Fruit fly (Drosophila melanogaster) whole organism, embryonic: ENCODE data around the gene Snx27.

Experiments
- BEAF-32 ChIP-seq: fragments of 200-800 bp; sonication (Bioruptor generic); optimal IDR thresholded peaks from 3 replicates; lab custom pipeline; 2017; ENCODE audit warnings: missing biosample characterization, missing genetic modification characterization, mild to moderate bottlenecking, moderate library complexity, missing genetic modification reagents
- CG12769 ChIP-seq: fragments of 200-800 bp; sonication (Bioruptor generic); optimal IDR thresholded peaks from 2 replicates; lab custom pipeline; 2019; ENCODE audit warnings: missing biosample characterization, mild to moderate bottlenecking, missing genetic modification characterization, moderate library complexity
- CG13287 ChIP-seq: fragments of 200-800 bp; sonication (Bioruptor generic); IDR thresholded peaks from 2 replicates; pipeline ENCODE4 v1.3.6; 2022; ENCODE audit warnings: missing biosample characterization, missing genetic modification characterization; ENCODE audit not compliant: partially characterized antibody
- CG13424 ChIP-seq: fragments of 200-800 bp; sonication (Bioruptor generic); optimal IDR thresholded peaks from 2 replicates; lab custom pipeline; 2019; ENCODE audit warnings: missing biosample characterization, mild to moderate bottlenecking, missing genetic modification characterization, moderate library complexity
- CG16813 ChIP-seq: fragments of 200-800 bp; sonication (Bioruptor generic); IDR thresholded peaks from 3 replicates; pipeline ENCODE4 v1.3.6; 2022; ENCODE audit warnings: missing biosample characterization, missing genetic modification characterization; ENCODE audit not compliant: partially characterized antibody
- CG17912 ChIP-seq: fragments of 200-800 bp; sonication (Bioruptor generic); optimal IDR thresholded peaks from 2 replicates; lab custom pipeline; 2018; ENCODE audit warnings: missing biosample characterization, mild to moderate bottlenecking, missing genetic modification characterization
- CG18262 ChIP-seq: fragments of 200-800 bp; optimal IDR thresholded peaks from 3 replicates; lab custom pipeline; 2019; ENCODE audit warnings: missing biosample characterization, mild to moderate bottlenecking, missing genetic modification characterization, moderate library complexity
- CG2116 ChIP-seq: fragments of 200-800 bp; sonication (Bioruptor generic); optimal IDR thresholded peaks from 3 replicates; lab custom pipeline; 2018; ENCODE audit warnings: missing biosample characterization, mild to moderate bottlenecking, missing genetic modification characterization
- CG31441 ChIP-seq: fragments of 200-800 bp; sonication (Bioruptor generic); IDR thresholded peaks from 2 replicates; pipeline ENCODE4 v1.3.6; 2022; ENCODE audit warnings: missing biosample characterization, missing genetic modification characterization
- CG32772 ChIP-seq: fragments of 200-800 bp; sonication (Bioruptor generic); IDR thresholded peaks from 2 replicates; pipeline ENCODE4 v1.3.6; 2022; ENCODE audit warnings: missing biosample characterization, missing genetic modification characterization
- CG4360 ChIP-seq: fragments of 200-800 bp; sonication (Bioruptor generic); IDR thresholded peaks from 2 replicates; pipeline ENCODE4 v1.3.6; 2022; ENCODE audit warnings: missing biosample characterization, missing genetic modification characterization
- CG5180 ChIP-seq: fragments of 200-800 bp; sonication (Bioruptor generic); optimal IDR thresholded peaks from 3 replicates; lab custom pipeline; 2017; ENCODE audit warnings: missing biosample characterization, missing genetic modification characterization, mild to moderate bottlenecking, moderate library complexity, missing genetic modification reagents
- CG5953 ChIP-seq: fragments of 200-800 bp; sonication (Bioruptor generic); IDR thresholded peaks from 2 replicates; pipeline ENCODE4 v1.3.6; 2022; ENCODE audit warnings: missing biosample characterization, missing genetic modification characterization
- CG7271 ChIP-seq: fragments of 200-800 bp; sonication (Bioruptor generic); optimal IDR thresholded peaks from 2 replicates; lab custom pipeline; 2018; ENCODE audit warnings: missing biosample characterization, mild to moderate bottlenecking, missing genetic modification characterization, moderate library complexity
- Dll ChIP-seq: fragments of 200-800 bp; sonication (Bioruptor generic); IDR thresholded peaks from 4 replicates; pipeline ENCODE4 v1.3.6; 2022; ENCODE audit warnings: missing biosample characterization, missing genetic modification characterization; ENCODE audit not compliant: partially characterized antibody
- Dp ChIP-seq: fragments of 200-800 bp; sonication (Bioruptor generic); optimal IDR thresholded peaks from 2 replicates; lab custom pipeline; 2018; ENCODE audit warnings: missing biosample characterization, mild to moderate bottlenecking, missing genetic modification characterization, moderate library complexity
- Dref ChIP-seq: fragments of 200-800 bp; sonication (Bioruptor generic); IDR thresholded peaks from 2 replicates; pipeline ENCODE4 v1.3.6; 2022; ENCODE audit warnings: missing biosample characterization, missing genetic modification characterization
- E2f2 ChIP-seq: fragments of 200-800 bp; sonication (Bioruptor generic); IDR thresholded peaks from 2 replicates; pipeline ENCODE4 v1.3.6; 2022; ENCODE audit warnings: missing biosample characterization, missing genetic modification characterization
- HLH4C ChIP-seq: fragments of 200-800 bp; sonication (Bioruptor generic); IDR thresholded peaks from 3 replicates; pipeline ENCODE4 v1.3.6; 2022; ENCODE audit warnings: missing biosample characterization, missing genetic modification characterization; ENCODE audit not compliant: partially characterized antibody
- Hand ChIP-seq: fragments of 200-800 bp; sonication (Bioruptor generic); optimal IDR thresholded peaks from 2 replicates; lab custom pipeline; 2017; ENCODE audit warnings: mild to moderate bottlenecking, missing biosample characterization, missing genetic modification reagents, missing genetic modification characterization
- Hsf ChIP-seq: fragments of 200-800 bp; sonication (Bioruptor generic); optimal IDR thresholded peaks from 3 replicates; lab custom pipeline; 2016; ENCODE audit warnings: missing biosample characterization, missing genetic modification characterization
- NC2β ChIP-seq: fragments of 200-800 bp; sonication (Bioruptor generic); optimal IDR thresholded peaks from 2 replicates; lab custom pipeline; 2016; ENCODE audit warnings: missing biosample characterization, missing genetic modification characterization
- Oaz ChIP-seq: fragments of 200-800 bp; sonication (Bioruptor generic); IDR thresholded peaks from 2 replicates; pipeline ENCODE4 v1.3.6; 2022; ENCODE audit warnings: missing biosample characterization, missing genetic modification characterization
- Scr ChIP-seq: fragments of 200-800 bp; sonication (Bioruptor generic); IDR thresholded peaks from 2 replicates; pipeline ENCODE4 v1.3.6; 2022; ENCODE audit warnings: missing biosample characterization, missing genetic modification characterization; ENCODE audit not compliant: partially characterized antibody
- Usf ChIP-seq: fragments of 200-800 bp; sonication (Bioruptor generic); optimal IDR thresholded peaks from 2 replicates; lab custom pipeline; 2017; ENCODE audit warnings: missing genotype, missing biosample characterization, missing genetic modification characterization
- Xrp1 ChIP-seq: fragments of 200-800 bp; sonication (Bioruptor generic); IDR thresholded peaks from 2 replicates; pipeline ENCODE4 v1.3.6; 2022; ENCODE audit warnings: missing biosample characterization, missing genetic modification characterization
- ato ChIP-seq: fragments of 200-800 bp; sonication (Bioruptor generic); IDR thresholded peaks from 2 replicates; pipeline ENCODE4 v1.3.6; 2022; ENCODE audit warnings: missing biosample characterization, missing genetic modification characterization; ENCODE audit not compliant: partially characterized antibody
- bbx ChIP-seq: fragments of 200-800 bp; sonication (Bioruptor generic); IDR thresholded peaks from 2 replicates; pipeline ENCODE4 v1.3.6; 2022; ENCODE audit warnings: missing biosample characterization, missing genetic modification characterization; ENCODE audit not compliant: partially characterized antibody
- gsb ChIP-seq: fragments of 200-800 bp; sonication (Bioruptor generic); IDR thresholded peaks from 2 replicates; pipeline ENCODE4 v1.3.6; 2022; ENCODE audit warnings: missing biosample characterization, missing genetic modification characterization
- hbn ChIP-seq: fragments of 200-800 bp; sonication (Bioruptor generic); IDR thresholded peaks from 2 replicates; pipeline ENCODE4 v1.3.6; 2022; ENCODE audit warnings: missing biosample characterization, missing genetic modification characterization; ENCODE audit not compliant: partially characterized antibody
- mld ChIP-seq: fragments of 200-800 bp; sonication (Bioruptor generic); IDR thresholded peaks from 3 replicates; pipeline ENCODE4 v1.3.6; 2022; ENCODE audit warnings: missing biosample characterization, missing genetic modification characterization; ENCODE audit not compliant: partially characterized antibody
- oc ChIP-seq: fragments of 200-800 bp; sonication (Bioruptor generic); optimal IDR thresholded peaks from 2 replicates; lab custom pipeline; 2018; ENCODE audit warnings: missing biosample characterization, mild to moderate bottlenecking, missing genetic modification characterization, moderate library complexity
- schlank ChIP-seq: fragments of 200-800 bp; sonication (Bioruptor generic); optimal IDR thresholded peaks from 2 replicates; lab custom pipeline; 2018; ENCODE audit warnings: missing biosample characterization, mild to moderate bottlenecking, missing genetic modification characterization
- unpg ChIP-seq: fragments of 200-800 bp; sonication (Bioruptor generic); optimal IDR thresholded peaks from 3 replicates; lab custom pipeline; 2018; ENCODE audit warnings: missing biosample characterization, mild to moderate bottlenecking, missing genetic modification characterization, moderate library complexity

The Snx27 gene

DNA sequence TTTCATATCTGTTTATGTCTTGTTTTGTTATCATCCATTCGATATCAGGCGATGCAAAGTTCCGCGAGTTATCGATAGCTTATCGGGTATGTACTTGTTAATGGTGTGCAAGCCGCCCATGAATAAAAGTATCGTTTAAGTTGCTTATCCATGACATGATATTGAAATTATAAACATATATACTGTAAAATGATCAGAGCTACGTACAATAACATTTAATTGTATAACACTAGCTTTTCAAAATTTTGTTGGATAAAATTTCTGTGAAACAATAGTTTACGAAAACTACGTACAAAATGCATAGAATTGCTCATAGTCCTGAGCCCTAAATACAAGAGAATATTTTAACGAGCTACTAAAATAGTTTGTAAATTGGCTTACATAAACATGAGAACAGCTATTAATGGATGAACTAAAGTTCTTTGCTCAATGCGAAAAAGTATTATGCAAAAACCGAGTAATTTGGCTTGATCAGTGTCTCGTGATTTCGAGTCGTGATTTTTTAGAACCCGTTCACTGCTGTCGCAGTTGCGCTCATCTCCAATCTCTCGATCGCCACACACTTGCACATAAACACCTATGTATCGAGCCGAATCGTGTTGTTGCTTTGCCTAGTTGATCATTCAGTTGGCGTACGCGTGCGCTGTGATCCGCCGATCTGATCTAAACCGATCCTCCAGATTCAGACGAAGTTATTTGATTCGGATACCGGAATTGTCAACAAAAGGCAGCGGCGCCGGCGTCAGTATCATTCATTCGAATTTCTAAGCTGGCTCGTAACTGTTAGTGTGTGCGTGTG is 48.2 kb downstream of the Snx27 start, which contains the start of the genes PGAP1 and cv (continued):
- 0 out of 2 replicates have a peak, but pooled peaks have one; percentile 8 for TF ChIP-seq Xrp1

DNA sequence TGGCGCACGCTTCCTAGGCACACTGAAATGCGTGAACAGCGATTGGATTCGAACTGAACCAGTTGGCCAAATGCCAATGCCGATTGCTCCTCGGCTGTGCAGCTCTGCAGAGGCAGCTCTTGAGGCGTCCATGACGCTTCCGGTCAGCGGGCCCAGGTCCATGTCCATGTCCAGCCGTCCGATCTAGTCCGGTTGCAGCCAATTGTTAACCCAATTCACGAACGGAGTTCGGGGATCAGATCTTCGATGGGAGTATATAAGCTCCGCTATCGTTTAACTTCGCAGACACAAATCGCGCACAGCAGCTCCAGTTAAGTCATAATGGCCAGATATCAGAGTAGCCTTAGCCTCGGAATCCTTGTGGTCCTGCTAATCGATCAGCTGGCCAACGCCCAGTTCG is 54.9 kb downstream of the Snx27 start, which contains the start of gene CG42449:
CG42449 (plus strand) TSS at position 301 of the 400 bp plus-strand sequence.
- TF ChIP-seq Usf (no peak), CG13424 (tag; lab: Kevin White, UChicago) (no peak), schlank (tag; lab: Kevin White, UChicago) (no peak), oc (no peak), CG17912 (GFP tag; lab: Kevin White, UChicago) (no peak)

DNA sequence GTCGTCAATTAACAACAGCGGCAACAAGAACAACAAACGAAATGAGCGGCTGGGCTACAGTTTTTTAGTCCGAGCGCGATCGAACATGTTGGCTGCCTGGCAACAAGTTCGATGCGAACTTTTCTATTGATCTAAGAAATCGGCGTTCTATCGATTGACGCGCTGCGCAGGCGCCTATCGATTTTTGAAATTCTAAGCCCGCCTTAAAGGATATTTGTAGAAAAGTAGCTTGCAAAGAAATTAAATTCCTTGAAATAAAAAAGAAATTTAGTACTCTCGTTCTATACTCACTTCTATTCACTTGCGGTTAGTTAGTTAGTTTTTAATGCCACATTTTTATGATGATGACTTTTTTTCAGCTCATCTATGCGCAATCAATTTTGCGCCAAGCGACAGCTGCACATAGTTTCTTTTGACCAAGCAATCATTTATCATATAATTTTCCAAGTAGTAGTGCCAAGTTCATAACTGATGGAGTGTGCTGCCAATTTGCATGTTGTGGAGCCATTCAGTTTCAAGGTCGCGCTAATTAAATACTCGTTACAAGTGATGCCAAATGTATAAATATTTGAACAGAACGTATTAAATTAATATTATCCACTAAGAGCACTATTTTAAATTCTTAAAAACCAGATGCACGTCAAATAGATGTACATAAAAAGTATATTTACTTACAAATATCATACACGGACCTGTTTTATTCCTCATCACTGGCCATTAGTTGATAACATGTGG is 57.7 kb downstream of the Snx27 start, which contains the start of the genes Tre1 and Gr5a:
Tre1 (minus strand) TSS at position 45 of the 735 bp plus-strand sequence.
Gr5a (plus strand) TSS at position 685 of the 735 bp plus-strand sequence.
- TF ChIP-seq Hsf (GFP tag; lab: Kevin White, UChicago) (no peak), CG2116 (peak; percentile 7), NC2β (GFP tag; lab: Kevin White, UChicago) (no peak), CG13287 (GFP tag; lab: Robert Waterston, UW) (peak; percentile 30; the same call in 1 of the 2 replicates), Dp (GFP tag; lab: Kevin White, UChicago) (peak; percentile 51), CG18262 (tag; lab: Kevin White, UChicago) (no peak), mld (0 out of 3 replicates have a peak, but pooled peaks have one; percentile 28), Hand (no peak), CG31441 (GFP tag; lab: Robert Waterston, UW) (no peak), bbx (GFP tag; lab: Robert Waterston, UW) (peak; percentile 47; the same call in 1 of the 2 replicates), CG5953 (GFP tag; lab: Robert Waterston, UW) (no peak), Dref (peak; percentile 51), Scr (GFP tag; lab: Robert Waterston, UW) (peak; percentile 44; the same call in 1 of the 2 replicates), CG5180 (GFP tag; lab: Kevin White, UChicago) (peak; percentile 98), oc (peak; percentile 31), HLH4C (peak; percentile 41; the same call in 1 of the 3 replicates), Oaz (no peak), CG32772 (GFP tag; lab: Robert Waterston, UW) (no peak), CG4360 (GFP tag; lab: Robert Waterston, UW) (0 out of 2 replicates have a peak, but pooled peaks have one; percentile 43), unpg (GFP tag; lab: Kevin White, UChicago) (no peak), BEAF-32 (GFP tag; lab: Kevin White, UChicago) (peak; percentile 5), CG7271 (tag; lab: Kevin White, UChicago) (peak; percentile 10), CG12769 (tag; lab: Kevin White, UChicago) (no peak), E2f2 (GFP tag; lab: Robert Waterston, UW) (peak; percentile 80), gsb (GFP tag; lab: Robert Waterston, UW) (no peak), Dll (GFP tag; lab: Robert Waterston, UW) (peak; percentile 37; the same call in 1 of the 4 replicates), CG16813 (0 out of 3 replicates have a peak, but pooled peaks have one; percentile 21), ato (GFP tag; lab: Robert Waterston, UW) (peak; percentile 42; the same call in 1 of the 2 replicates), hbn (peak; percentile 38; the same call in 1 of the 2 replicates)
- TF ChIP-seq, all 482 proteins: peak for 18
